Worm (Caenorhabditis elegans) whole organism, midembryonic: ENCODE results near the gene mob-4.

Experiments
- flt-1 ChIP-seq: fragments of 200-800 bp; sonication (Bioruptor generic); IDR thresholded peaks from 2 replicates; pipeline ENCODE4 v1.3.6; 2022; ENCODE audit warnings: missing genetic modification characterization, missing compliant biosample characterization
- klf-2 ChIP-seq: fragments of 200-800 bp; sonication (Bioruptor generic); conservative IDR thresholded peaks from 2 replicates; pipeline ENCODE4 v1.3.6; 2022; ENCODE audit warnings: missing genetic modification reagents, missing genetic modification characterization, missing compliant biosample characterization
- tab-1 ChIP-seq: fragments of 200-800 bp; sonication (Bioruptor generic); IDR thresholded peaks from 2 replicates; pipeline ENCODE4 v1.3.6; 2022; ENCODE audit warnings: missing genetic modification characterization, missing compliant biosample characterization

DNA sequence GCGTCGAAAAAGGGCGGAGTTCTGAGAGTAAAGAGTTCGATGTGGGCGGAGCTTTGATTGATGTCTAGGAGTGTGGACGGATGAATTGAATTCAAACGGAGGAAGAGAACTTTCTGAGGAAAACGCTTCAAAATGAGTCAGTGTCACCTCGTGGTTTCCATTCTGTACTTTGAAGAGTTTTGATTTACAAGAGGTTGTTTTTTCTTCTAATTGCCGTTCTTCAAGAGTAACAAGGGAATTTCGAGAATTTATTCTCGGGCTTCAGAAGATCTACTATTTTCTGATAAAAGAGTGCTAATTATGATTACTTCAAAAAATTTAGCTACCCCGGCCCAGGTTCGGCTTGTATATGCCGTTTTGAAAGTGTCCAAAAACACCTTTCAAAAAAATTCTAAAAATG is 48.6 kb upstream of the mob-4 start, which contains the start of gene C50C3.12:
- no peak for TF ChIP-seq klf-2
- no peak for TF ChIP-seq flt-1 (GFP tag; lab: Robert Waterston, UW)
- TF ChIP-seq tab-1 (GFP tag; lab: Robert Waterston, UW), result no peak
